Worm (Caenorhabditis elegans): Measurements from ENCODE around the gene pudl-1.

DNA sequence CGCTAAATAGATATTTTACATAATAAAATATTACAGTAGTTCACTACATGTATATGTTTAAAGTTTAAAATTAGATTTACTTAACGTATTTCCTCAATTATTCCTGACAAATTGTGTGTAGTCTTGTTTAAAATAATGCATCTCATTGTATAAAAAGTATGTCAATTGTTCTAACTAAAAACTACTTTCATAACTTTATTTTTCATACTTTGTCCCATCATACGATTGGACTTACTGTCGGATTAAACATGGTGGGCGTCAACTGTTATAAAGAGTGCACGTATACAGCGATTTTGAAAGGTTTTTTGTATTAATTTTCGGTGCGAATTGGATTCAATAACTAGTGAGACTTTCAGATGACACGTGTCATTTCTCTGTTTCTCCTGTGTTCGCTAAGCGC is 29.1 kb upstream of the pudl-1 start, which contains the start of gene Y54G2A.32:
- TF ChIP-seq jun-1 (tag; optimal IDR thresholded peaks at IDR 0.05), result no peak
- TF ChIP-seq zip-11 (GFP tag; IDR thresholded peaks at IDR 0.05), result no peak
- TF ChIP-seq dmd-9 (GFP tag; IDR thresholded peaks at IDR 0.05), result no peak
- TF ChIP-seq ceh-82 (tag; optimal IDR thresholded peaks at IDR 0.05), result no peak
- TF ChIP-seq pha-4 (GFP tag; IDR thresholded peaks at IDR 0.05), result no peak
- TF ChIP-seq pha-4 (tag; optimal IDR thresholded peaks at IDR 0.05), result no peak
- TF ChIP-seq ces-1 (GFP tag; optimal IDR thresholded peaks at IDR 0.05), result no peak
- no peak for TF ChIP-seq ceh-20 (GFP tag; IDR thresholded peaks at IDR 0.05)
- no peak for TF ChIP-seq lin-29 (GFP tag; IDR thresholded peaks at IDR 0.05)
- no peak for TF ChIP-seq gei-8 (GFP tag; optimal IDR thresholded peaks at IDR 0.05)
